Worm (Caenorhabditis elegans): ENCODE results near the gene pitp-1.

DNA sequence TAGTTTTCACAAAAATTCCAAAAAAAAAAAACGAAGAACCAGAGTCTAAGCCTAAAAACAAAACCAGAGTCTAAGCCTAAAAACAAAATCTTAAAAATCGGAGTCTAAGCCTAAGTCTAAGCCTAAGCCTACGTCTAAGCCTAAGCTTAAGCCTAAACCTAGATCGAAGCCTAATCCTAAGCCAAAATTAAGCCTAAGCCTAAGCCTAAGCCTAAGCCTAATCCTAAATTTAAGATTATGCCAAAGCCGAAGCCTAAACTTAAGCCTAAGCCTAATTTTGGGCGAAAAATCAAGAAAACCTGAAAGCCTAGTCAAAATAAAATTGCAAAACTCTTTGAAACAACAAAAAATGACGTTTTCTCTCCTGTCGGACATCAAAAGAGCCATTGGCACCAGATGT is 52.2 kb downstream of the pitp-1 start:
- TF ChIP-seq ztf-4 (tag; optimal IDR thresholded peaks at IDR 0.05) (no peak), nhr-23 (tag; optimal IDR thresholded peaks at IDR 0.05) (no peak), nfya-1 (tag; optimal IDR thresholded peaks at IDR 0.05; ENCODE audit: insufficient read depth) (no peak), ztf-11 (tag; optimal IDR thresholded peaks at IDR 0.05) (no peak), nhr-25 (tag; optimal IDR thresholded peaks at IDR 0.05) (no peak)
